Worm (Caenorhabditis elegans) whole organism, L4 larva: ENCODE data around the gene grd-9.

Experiments
- ZK546.5 ChIP-seq, 2 experiments: sonication (generic microtip); optimal IDR thresholded peaks; 2 replicates each; lab custom pipeline; 2017; ENCODE audit warnings: missing biosample characterization in 2 of 2, missing genetic modification characterization in 2 of 2
- snpc-4 ChIP-seq: fragments of 150-350 bp; optimal IDR thresholded peaks from 2 replicates; lab custom pipeline; 2014; ENCODE audit warnings: missing biosample characterization, missing genetic modification characterization

- TF ChIP-seq ZK546.5 (tag; optimal IDR thresholded peaks at IDR 0.05; lab: Kevin White, UChicago), result no peak
- TF ChIP-seq snpc-4 (tag; lab: Kevin White, UChicago), result no peak
Measured at ce11 chrV:5888820-5889219, 6.3 kb upstream of the grd-9 start.
